Worm (Caenorhabditis elegans) whole organism, young adult: ENCODE results near the gene decr-1.1.

Experiments
- B0019.2 ChIP-seq: fragments of 200-800 bp; sonication (Bioruptor generic); conservative IDR thresholded peaks from 2 replicates; pipeline ENCODE4 v1.3.6; 2022; ENCODE audit warnings: missing genetic modification reagents, missing genetic modification characterization, missing compliant biosample characterization
- C17E4.6 ChIP-seq: fragments of 200-800 bp; sonication (Bioruptor generic); IDR thresholded peaks from 2 replicates; pipeline ENCODE4 v1.3.6; 2022; ENCODE audit warnings: missing genetic modification reagents, missing genetic modification characterization, missing compliant biosample characterization
- F22D6.2 ChIP-seq: sonication (generic microtip); optimal IDR thresholded peaks from 2 replicates; lab custom pipeline; 2016; ENCODE audit warnings: mild to moderate bottlenecking, missing genetic modification characterization, missing compliant biosample characterization
- F52B5.7 ChIP-seq: sonication (generic microtip); optimal IDR thresholded peaks from 2 replicates; lab custom pipeline; 2016; ENCODE audit warnings: mild to moderate bottlenecking, missing genetic modification characterization, missing compliant biosample characterization
- K11D2.4 ChIP-seq: fragments of 200-800 bp; sonication (Bioruptor generic); IDR thresholded peaks from 2 replicates; pipeline ENCODE4 v1.3.6; 2022; ENCODE audit warnings: missing genetic modification reagents, missing genetic modification characterization, missing compliant biosample characterization
- K12H6.12 ChIP-seq: fragments of 200-800 bp; sonication (Bioruptor generic); optimal IDR thresholded peaks from 2 replicates; lab custom pipeline; 2018; ENCODE audit warnings: mild to moderate bottlenecking, missing genetic modification characterization, missing compliant biosample characterization
- T26A5.8 ChIP-seq: sonication (generic microtip); optimal IDR thresholded peaks from 2 replicates; lab custom pipeline; 2016; ENCODE audit warnings: missing genetic modification characterization, missing compliant biosample characterization
- Y53G8AR.9 ChIP-seq: fragments of 200-800 bp; sonication (Bioruptor generic); conservative IDR thresholded peaks from 2 replicates; pipeline ENCODE4 v1.3.6; 2022; ENCODE audit warnings: missing genetic modification reagents, missing genetic modification characterization, missing compliant biosample characterization
- akir-1 ChIP-seq: fragments of 200-800 bp; sonication (Bioruptor generic); optimal IDR thresholded peaks from 2 replicates; lab custom pipeline; 2018; ENCODE audit warnings: mild to moderate bottlenecking, missing genetic modification characterization, moderate library complexity, missing compliant biosample characterization
- attf-3 ChIP-seq: fragments of 200-800 bp; sonication (Bioruptor generic); conservative IDR thresholded peaks from 2 replicates; pipeline ENCODE4 v1.3.6; 2022; ENCODE audit warnings: missing genetic modification reagents, missing genetic modification characterization, missing compliant biosample characterization
- ccch-3 ChIP-seq: fragments of 200-800 bp; sonication (Bioruptor generic); optimal IDR thresholded peaks from 2 replicates; lab custom pipeline; 2018; ENCODE audit warnings: mild to moderate bottlenecking, missing genetic modification characterization, missing compliant biosample characterization
- cebp-1 ChIP-seq, 2 experiments: fragments of 200-800 bp in 1 of 2; sonication (Bioruptor generic) in 1 of 2; sonication (generic microtip) in 1 of 2; IDR thresholded peaks in 1 of 2; optimal IDR thresholded peaks in 1 of 2; 2 replicates each; pipeline versions ENCODE4 v1.3.6 to Lab custom; 2017 to 2022; ENCODE audit warnings: missing compliant biosample characterization in 2 of 2, missing genetic modification characterization in 2 of 2, mild to moderate bottlenecking in 1 of 2, missing genetic modification reagents in 1 of 2, moderate library complexity in 1 of 2
- ceh-40 ChIP-seq: fragments of 200-800 bp; sonication (Bioruptor generic); IDR thresholded peaks from 2 replicates; pipeline ENCODE4 v1.3.6; 2022; ENCODE audit warnings: missing genetic modification characterization, missing compliant biosample characterization
- ceh-79 ChIP-seq: sonication (generic microtip); optimal IDR thresholded peaks from 2 replicates; lab custom pipeline; 2017; ENCODE audit warnings: mild to moderate bottlenecking, missing genetic modification characterization, missing compliant biosample characterization
- lsy-27 ChIP-seq: sonication (generic microtip); optimal IDR thresholded peaks from 2 replicates; lab custom pipeline; 2017; ENCODE audit warnings: missing genetic modification characterization, mild to moderate bottlenecking, missing compliant biosample characterization, antibody characterized with exemption, missing genotype, borderline replicate concordance; ENCODE audit not compliant: insufficient read depth
- madf-8 ChIP-seq: fragments of 200-800 bp; sonication (Bioruptor generic); conservative IDR thresholded peaks from 2 replicates; pipeline ENCODE4 v1.3.6; 2022; ENCODE audit warnings: missing genetic modification reagents, missing genetic modification characterization, missing compliant biosample characterization
- mcd-1 ChIP-seq: fragments of 200-800 bp; sonication (Bioruptor generic); IDR thresholded peaks from 2 replicates; pipeline ENCODE4 v1.3.6; 2022; ENCODE audit warnings: missing genetic modification reagents, missing genetic modification characterization, missing compliant biosample characterization
- mxl-1 ChIP-seq: sonication (generic microtip); optimal IDR thresholded peaks from 2 replicates; lab custom pipeline; 2016; ENCODE audit warnings: missing genetic modification characterization, missing compliant biosample characterization
- nhr-80 ChIP-seq: sonication (generic microtip); optimal IDR thresholded peaks from 2 replicates; lab custom pipeline; 2016; ENCODE audit warnings: missing genetic modification characterization, missing compliant biosample characterization
- nhr-90 ChIP-seq: sonication (generic microtip); optimal IDR thresholded peaks from 2 replicates; lab custom pipeline; 2016; ENCODE audit warnings: missing genotype, mild to moderate bottlenecking, missing genetic modification characterization, missing compliant biosample characterization
- rcor-1 ChIP-seq: fragments of 200-800 bp; sonication (Bioruptor generic); IDR thresholded peaks from 2 replicates; pipeline ENCODE4 v1.3.6; 2022; ENCODE audit warnings: missing genetic modification reagents, missing genetic modification characterization, missing compliant biosample characterization
- rpc-1 ChIP-seq, 2 experiments: fragments of 150-350 bp in 1 of 2; sonication (generic microtip) in 1 of 2; optimal IDR thresholded peaks; 2 replicates each; lab custom pipeline; 2014 to 2018; ENCODE audit warnings: missing biosample characterization in 1 of 2, missing genetic modification characterization in 1 of 2, missing genetic modification reagents in 1 of 2, missing genotype in 1 of 2
- sea-2 ChIP-seq: fragments of 200-800 bp; sonication (Bioruptor generic); IDR thresholded peaks from 2 replicates; pipeline ENCODE4 v1.3.6; 2022; ENCODE audit warnings: missing genetic modification characterization, missing compliant biosample characterization
- snpc-1.3 ChIP-seq: sonication (generic microtip); optimal IDR thresholded peaks from 2 replicates; lab custom pipeline; 2017; ENCODE audit warnings: missing genetic modification characterization, mild to moderate bottlenecking, missing compliant biosample characterization, antibody characterized with exemption, moderate library complexity, missing genotype, missing genetic modification reagents; ENCODE audit not compliant: insufficient read depth
- snpc-4 ChIP-seq, 5 experiments: fragments of 150-350 bp in 1 of 5; sonication (generic microtip) in 4 of 5; optimal IDR thresholded peaks; 2 replicates each; lab custom pipeline; 2014 to 2018; ENCODE audit warnings: missing genetic modification characterization in 5 of 5, missing biosample characterization in 3 of 5, antibody characterized with exemption in 2 of 5, mild to moderate bottlenecking in 2 of 5, missing compliant biosample characterization in 2 of 5, missing genotype in 2 of 5, moderate library complexity in 2 of 5, missing genetic modification reagents in 1 of 5
- tbp1 ChIP-seq: fragments of 200-800 bp; sonication (Bioruptor generic); optimal IDR thresholded peaks from 2 replicates; lab custom pipeline; 2018; ENCODE audit warnings: mild to moderate bottlenecking, missing genetic modification characterization, missing compliant biosample characterization
- unc-130 ChIP-seq: sonication (generic microtip); optimal IDR thresholded peaks from 2 replicates; lab custom pipeline; 2016; ENCODE audit warnings: missing genetic modification reagents, missing genetic modification characterization, missing compliant biosample characterization
- unc-62 ChIP-seq: fragments of 150-350 bp; optimal IDR thresholded peaks from 2 replicates; lab custom pipeline; 2014; ENCODE audit warnings: missing biosample characterization, missing genetic modification reagents, missing genetic modification characterization
- ztf-6 ChIP-seq: fragments of 200-800 bp; sonication (Bioruptor generic); IDR thresholded peaks from 2 replicates; pipeline ENCODE4 v1.3.6; 2022; ENCODE audit warnings: missing genetic modification reagents, missing genetic modification characterization, missing compliant biosample characterization

The decr-1.1 gene

DNA sequence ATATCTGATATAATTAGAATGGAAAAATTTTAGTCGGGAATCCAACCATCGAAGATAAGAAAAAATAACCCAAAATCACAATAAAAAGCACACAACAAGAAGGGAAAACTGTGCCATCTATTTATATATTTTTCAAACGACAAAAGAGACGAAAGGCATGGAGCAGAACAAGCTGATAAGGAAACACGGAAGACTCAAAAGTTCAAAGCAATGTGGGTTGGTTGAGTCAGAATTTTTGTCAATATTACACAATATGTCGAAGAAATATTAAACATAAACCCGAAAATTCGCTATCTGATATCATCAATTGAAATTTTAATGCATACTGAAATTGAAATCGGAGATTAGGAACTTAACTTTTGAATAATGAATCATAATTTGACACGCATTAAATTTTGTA is 37.3 kb upstream of the decr-1.1 start, which contains the start of gene F35E12.9:
Gene F35E12.9 (minus strand): TSS at position 227 of the 400 bp plus-strand sequence.
- TF ChIP-seq ceh-40 (GFP tag; lab: Robert Waterston, UW) (no peak), T26A5.8 (tag; lab: Kevin White, UChicago) (no peak), ccch-3 (no peak), nhr-80 (peak; percentile 84)

ce11 chrV:13748658-13749057 is 33.5 kb upstream of the decr-1.1 start, which contains the start of gene F35E12.10:
F35E12.10 (minus strand) TSS chrV:13748758.
- TF ChIP-seq ceh-79 (tag; lab: Kevin White, UChicago) (no peak), snpc-1.3 (tag; lab: Kevin White, UChicago) (no peak), F52B5.7 (tag; lab: Kevin White, UChicago) (no peak), F22D6.2 (no peak), akir-1 (GFP tag; lab: Kevin White, UChicago) (no peak), lsy-27 (tag; lab: Kevin White, UChicago) (no peak), Y53G8AR.9 (no peak), mcd-1 (GFP tag; lab: Robert Waterston, UW) (no peak), rcor-1 (no peak), nhr-80 (no peak), rpc-1 (optimal IDR thresholded peaks at IDR 0.05; lab: Kevin White, UChicago) (no peak), rpc-1 (tag; optimal IDR thresholded peaks at IDR 0.05; lab: Kevin White, UChicago) (no peak), mxl-1 (tag; lab: Kevin White, UChicago) (no peak), sea-2 (GFP tag; lab: Robert Waterston, UW) (no peak), tbp1 (GFP tag; lab: Kevin White, UChicago) (no peak), cebp-1 (GFP tag; IDR thresholded peaks at IDR 0.05; lab: Robert Waterston, UW) (no peak), cebp-1 (tag; optimal IDR thresholded peaks at IDR 0.05; lab: Kevin White, UChicago) (no peak)

DNA sequence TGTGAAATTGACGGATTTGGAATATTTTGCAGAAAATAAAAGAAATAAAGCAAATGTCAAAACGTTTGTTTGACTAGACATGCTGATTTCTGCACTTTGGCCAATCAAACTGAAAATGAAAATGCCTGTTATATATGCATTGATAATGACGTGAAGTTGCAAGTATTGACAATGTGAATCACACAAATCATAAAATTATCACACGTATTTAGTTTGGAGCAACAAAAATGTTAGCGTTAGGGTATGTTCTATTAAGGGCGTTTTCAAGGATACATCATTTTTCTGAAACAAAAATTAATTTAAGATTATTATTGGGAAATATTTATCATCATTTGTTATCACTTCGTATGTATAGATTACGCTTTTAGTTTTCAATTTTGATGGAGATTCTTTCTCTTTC is 30.4 kb upstream of the decr-1.1 start, which contains the start of gene cld-9:
Gene cld-9 (minus strand): TSS at position 81 of the 400 bp plus-strand sequence.
- peak; percentile 52 for TF ChIP-seq nhr-80
- TF ChIP-seq ceh-40 (GFP tag; lab: Robert Waterston, UW): no peak
- TF ChIP-seq, all 124 proteins: peak for 1

DNA sequence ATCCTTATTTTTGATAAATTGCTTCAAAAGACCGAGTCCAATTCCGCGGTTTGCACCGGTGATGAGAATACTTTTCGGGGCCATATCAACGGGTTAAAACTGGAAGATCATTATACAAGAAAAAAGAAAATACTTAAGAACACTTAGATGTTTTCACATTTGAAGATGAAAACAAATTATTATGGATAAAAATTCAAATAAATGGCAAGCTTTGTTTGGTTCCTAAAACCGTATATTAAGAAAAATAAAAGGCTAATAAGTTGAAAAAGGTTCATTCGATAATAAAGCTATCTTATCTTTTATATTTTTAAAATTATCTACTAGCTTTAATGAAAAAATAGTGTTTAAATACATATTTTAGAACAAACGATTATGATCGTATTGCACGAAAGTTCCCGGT is 28.7 kb upstream of the decr-1.1 start, which contains the start of gene F20G2.1:
Gene F20G2.1 (minus strand): TSS at position 101 of the 400 bp plus-strand sequence.
- TF ChIP-seq ceh-79 (tag; lab: Kevin White, UChicago): no peak
- TF ChIP-seq snpc-4 (GFP tag; optimal IDR thresholded peaks at IDR 0.05; lab: Kevin White, UChicago): no peak
- no peak for TF ChIP-seq snpc-4 (tag; optimal IDR thresholded peaks at IDR 0.05; lab: Kevin White, UChicago)
- TF ChIP-seq unc-130 (GFP tag; lab: Kevin White, UChicago): no peak
- TF ChIP-seq attf-3 (GFP tag; lab: Robert Waterston, UW): no peak
- no peak for TF ChIP-seq madf-8 (GFP tag; lab: Robert Waterston, UW)
- no peak for TF ChIP-seq ztf-6
- TF ChIP-seq unc-62 (GFP tag; lab: Kevin White, UChicago): no peak
- no peak for TF ChIP-seq nhr-90 (tag; lab: Kevin White, UChicago)
- no peak for TF ChIP-seq B0019.2 (GFP tag; lab: Robert Waterston, UW)
- TF ChIP-seq K11D2.4 (GFP tag; lab: Robert Waterston, UW): no peak
- TF ChIP-seq K12H6.12 (tag; lab: Kevin White, UChicago): no peak
- no peak for TF ChIP-seq C17E4.6
